Worm (Caenorhabditis elegans): ENCODE data around the gene T16H12.9.

T16H12.9 gene

ce11 chrIII:10064140-10064539 lies 45.0 kb upstream of the T16H12.9 start, which contains the start of gene ekl-6 (continued):
- TF ChIP-seq C16A3.4 (tag; optimal IDR thresholded peaks at IDR 0.05) (peak; percentile 1), mdl-1 (tag; optimal IDR thresholded peaks at IDR 0.05) (no peak), fkh-8 (tag; optimal IDR thresholded peaks at IDR 0.05) (peak; percentile 40), isw-1 (GFP tag; IDR thresholded peaks at IDR 0.05) (peak; percentile 23), unc-98 (GFP tag; IDR thresholded peaks at IDR 0.05) (peak; percentile 54; the same call in 1 of the 2 replicates), nhr-71 (tag; optimal IDR thresholded peaks at IDR 0.05) (no peak), irx-1 (tag; optimal IDR thresholded peaks at IDR 0.05) (peak; percentile 90), unc-86 (tag; optimal IDR thresholded peaks at IDR 0.05) (peak; percentile 60), nhr-90 (tag; optimal IDR thresholded peaks at IDR 0.05; ENCODE audit: poor library complexity) (peak; percentile 87), skn-1 (tag; optimal IDR thresholded peaks at IDR 0.05) (peak; percentile 13), dsc-1 (tag; optimal IDR thresholded peaks at IDR 0.05) (peak; percentile 79), ztf-4 (tag; optimal IDR thresholded peaks at IDR 0.05) (no peak), dpl-1 (GFP tag; optimal IDR thresholded peaks at IDR 0.05) (peak; percentile 22 to 56 (median 55)), snpc-4 (tag; optimal IDR thresholded peaks at IDR 0.05) (peak; percentile 32), nhr-77 (tag; optimal IDR thresholded peaks at IDR 0.05) (peak; percentile 21), mep-1 (tag; optimal IDR thresholded peaks at IDR 0.05) (peak; percentile 47), rnt-1 (tag; optimal IDR thresholded peaks at IDR 0.05) (peak; percentile 97), unc-130 (tag; optimal IDR thresholded peaks at IDR 0.05) (no peak), egl-13 (tag; optimal IDR thresholded peaks at IDR 0.05) (peak; percentile 73), xbp-1 (tag; optimal IDR thresholded peaks at IDR 0.05) (peak; percentile 76), tbx-2 (tag; optimal IDR thresholded peaks at IDR 0.05) (peak; percentile 80)

DNA sequence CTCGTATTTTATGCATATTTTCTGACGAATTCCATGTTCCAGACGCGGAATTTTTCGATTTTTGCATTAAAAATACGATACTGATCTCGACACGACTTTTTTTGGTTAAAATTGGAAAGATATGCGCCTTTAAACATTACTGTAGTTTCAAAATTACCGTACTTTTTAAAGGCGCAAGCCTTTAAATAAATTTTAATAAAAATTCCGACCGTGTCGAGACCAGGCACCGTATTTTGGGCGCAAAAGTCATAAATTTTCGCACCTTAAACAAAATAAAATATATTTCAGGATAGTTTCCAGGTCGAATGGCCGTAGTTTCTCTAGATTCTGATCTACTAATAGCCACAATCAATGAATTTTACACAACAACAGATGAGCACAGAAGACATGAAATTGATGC lies 39.8 kb upstream of the T16H12.9 start, which contains the start of gene T16G12.6:
Gene T16G12.6 (plus strand): TSS at position 301 of the 400 bp plus-strand sequence.
- TF ChIP-seq hlh-17 (GFP tag; optimal IDR thresholded peaks at IDR 0.05; ENCODE audit: borderline replicate concordance) (no peak), elt-3 (tag; optimal IDR thresholded peaks at IDR 0.05) (no peak), unc-30 (tag; optimal IDR thresholded peaks at IDR 0.05) (no peak), mef-2 (tag; optimal IDR thresholded peaks at IDR 0.05) (no peak), fkh-8 (tag; optimal IDR thresholded peaks at IDR 0.05) (no peak), sptf-1 (tag; optimal IDR thresholded peaks at IDR 0.05) (no peak), pax-3 (tag; optimal IDR thresholded peaks at IDR 0.05) (no peak), hpl-2 (GFP tag; optimal IDR thresholded peaks at IDR 0.05) (no peak), grh-1 (GFP tag; IDR thresholded peaks at IDR 0.05) (no peak)

DNA sequence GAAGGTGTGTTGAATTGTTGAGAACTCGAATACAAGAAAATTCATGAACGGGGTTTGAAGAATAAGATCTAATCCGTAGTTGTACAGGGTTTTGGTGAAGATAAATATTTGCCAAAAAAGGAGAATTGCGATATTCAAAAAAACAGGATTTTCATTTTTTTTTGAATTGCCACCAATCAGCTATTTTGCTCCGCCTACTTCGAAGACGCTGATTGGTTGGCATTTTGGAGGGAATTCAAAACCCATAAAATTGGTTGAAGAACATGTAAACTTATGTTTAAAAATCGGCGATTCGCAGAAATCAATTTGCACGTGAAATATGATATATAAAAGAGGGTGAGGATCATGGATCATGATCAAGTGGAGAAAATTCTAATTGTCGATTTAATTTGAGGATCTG lies 33.1 kb upstream of the T16H12.9 start:
- peak in 1 of 3 experiments; percentile 8 for TF ChIP-seq dpl-1 (GFP tag; optimal IDR thresholded peaks at IDR 0.05)
- TF ChIP-seq efl-1 (optimal IDR thresholded peaks at IDR 0.05), result no peak
- peak in 1 of 2 experiments; percentile 4 for TF ChIP-seq efl-1 (GFP tag; optimal IDR thresholded peaks at IDR 0.05 in 1 of 2)
- no peak for TF ChIP-seq nhr-77 (tag; optimal IDR thresholded peaks at IDR 0.05)

- TF ChIP-seq swsn-7 (tag; optimal IDR thresholded peaks at IDR 0.05) (no peak), nhr-28 (tag; optimal IDR thresholded peaks at IDR 0.05) (no peak), F16B12.6 (tag; optimal IDR thresholded peaks at IDR 0.05) (no peak), hlh-4 (tag; optimal IDR thresholded peaks at IDR 0.05) (no peak), mef-2 (tag; optimal IDR thresholded peaks at IDR 0.05) (no peak), nhr-19 (GFP tag; conservative IDR thresholded peaks at IDR 0.05) (no peak)
These were observed 30.9 kb upstream of the T16H12.9 start, which contains the start of gene T16G12.9 for ce11 chrIII:10078151-10078550. TSS of gene T16G12.9 (minus strand) at chrIII:10078251.

DNA sequence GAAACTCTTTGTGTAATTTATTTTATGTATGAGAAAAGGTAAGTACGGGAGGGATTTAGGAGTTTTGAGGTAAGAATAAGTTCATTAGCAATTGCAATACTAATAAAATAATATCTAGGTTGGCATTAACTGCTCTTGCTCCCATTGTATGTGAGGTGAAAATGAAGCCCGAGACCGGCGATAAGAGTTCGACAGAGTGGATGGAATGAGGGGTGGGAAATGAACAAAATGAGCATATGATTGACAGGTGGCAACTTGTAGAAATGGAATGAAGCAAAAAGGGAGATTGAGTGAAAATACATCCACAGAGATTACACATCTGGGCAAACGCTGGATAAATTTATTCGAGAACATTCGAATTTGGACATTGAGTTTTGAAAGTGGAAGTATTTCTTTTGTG lies 30.3 kb upstream of the T16H12.9 start:
- no peak for TF ChIP-seq mdl-1 (tag; optimal IDR thresholded peaks at IDR 0.05)
- TF ChIP-seq nhr-19 (GFP tag; conservative IDR thresholded peaks at IDR 0.05), result no peak
- TF ChIP-seq sox-4 (tag; optimal IDR thresholded peaks at IDR 0.05), result no peak
- no peak for TF ChIP-seq xbp-1 (tag; optimal IDR thresholded peaks at IDR 0.05)
- no peak for TF ChIP-seq dpl-1 (GFP tag; optimal IDR thresholded peaks at IDR 0.05)
- TF ChIP-seq isw-1 (GFP tag; IDR thresholded peaks at IDR 0.05), result no peak
- TF ChIP-seq lin-35 (GFP tag; optimal IDR thresholded peaks at IDR 0.05), result no peak
- TF ChIP-seq ceh-8 (GFP tag; optimal IDR thresholded peaks at IDR 0.05), result no peak
- TF ChIP-seq elt-3 (tag; optimal IDR thresholded peaks at IDR 0.05), result no peak
- no peak for TF ChIP-seq ceh-82 (tag; optimal IDR thresholded peaks at IDR 0.05)
- TF ChIP-seq mep-1 (tag; optimal IDR thresholded peaks at IDR 0.05), result no peak
- TF ChIP-seq hlh-4 (tag; optimal IDR thresholded peaks at IDR 0.05), result no peak
- no peak for TF ChIP-seq nhr-71 (tag; optimal IDR thresholded peaks at IDR 0.05)
- no peak for TF ChIP-seq ama-1 (optimal IDR thresholded peaks at IDR 0.05)
- no peak for TF ChIP-seq F16B12.6 (tag; optimal IDR thresholded peaks at IDR 0.05)
- no peak for TF ChIP-seq C34B4.2 (tag; optimal IDR thresholded peaks at IDR 0.05)
- TF ChIP-seq zag-1 (tag; optimal IDR thresholded peaks at IDR 0.05), result no peak
- TF ChIP-seq ces-1 (GFP tag; optimal IDR thresholded peaks at IDR 0.05), result no peak
- TF ChIP-seq alr-1 (tag; optimal IDR thresholded peaks at IDR 0.05; ENCODE audit: borderline replicate concordance), result no peak
- TF ChIP-seq egl-27 (tag; optimal IDR thresholded peaks at IDR 0.05), result no peak
